Worm (Caenorhabditis elegans): ENCODE measurements around the gene srx-14.

srx-14 gene

ce11 chrIV:1127852-1128251 lies 14.3 kb upstream of the srx-14 start:
- TF ChIP-seq lim-6 (tag; optimal IDR thresholded peaks at IDR 0.05) (no peak), elt-2 (tag; optimal IDR thresholded peaks at IDR 0.05) (no peak), ama-1 (optimal IDR thresholded peaks at IDR 0.05) (no peak)

- TF ChIP-seq K02D7.2 (tag; optimal IDR thresholded peaks at IDR 0.05), result no peak
- no peak for TF ChIP-seq nhr-11 (tag; optimal IDR thresholded peaks at IDR 0.05)
- no peak for TF ChIP-seq pat-9 (tag; optimal IDR thresholded peaks at IDR 0.05)
- no peak for TF ChIP-seq F13H6.1 (tag; optimal IDR thresholded peaks at IDR 0.05)
- no peak for TF ChIP-seq npax-4 (tag; optimal IDR thresholded peaks at IDR 0.05)
- no peak for TF ChIP-seq ceh-6 (GFP tag; optimal IDR thresholded peaks at IDR 0.05)
- TF ChIP-seq ceh-45 (GFP tag; IDR thresholded peaks at IDR 0.05), result no peak
- no peak for TF ChIP-seq C38D4.7 (GFP tag; optimal IDR thresholded peaks at IDR 0.05)
- no peak for TF ChIP-seq T23F11.4 (GFP tag; optimal IDR thresholded peaks at IDR 0.05)
- no peak for TF ChIP-seq unc-86 (tag; optimal IDR thresholded peaks at IDR 0.05)
- TF ChIP-seq elt-4 (tag; optimal IDR thresholded peaks at IDR 0.05), result no peak
- no peak for TF ChIP-seq pha-2 (tag; optimal IDR thresholded peaks at IDR 0.05)
- TF ChIP-seq odd-2 (tag; optimal IDR thresholded peaks at IDR 0.05), result no peak
These were observed 13.0 kb upstream of the srx-14 start, which contains the start of gene perm-2 for ce11 chrIV:1126490-1126889. Gene perm-2 (plus strand): TSS chrIV:1126790.

- TF ChIP-seq unc-42 (tag; optimal IDR thresholded peaks at IDR 0.05) (no peak), sdc-2 (tag; optimal IDR thresholded peaks at IDR 0.05) (no peak), T23F11.4 (GFP tag; optimal IDR thresholded peaks at IDR 0.05) (no peak), ceh-34 (tag; optimal IDR thresholded peaks at IDR 0.05) (no peak), ceh-30 (tag; optimal IDR thresholded peaks at IDR 0.05) (no peak), ceh-9 (tag; optimal IDR thresholded peaks at IDR 0.05) (no peak), nhr-232 (tag; optimal IDR thresholded peaks at IDR 0.05) (no peak), pha-4 (tag; optimal IDR thresholded peaks at IDR 0.05) (no peak), K09A11.1 (tag; optimal IDR thresholded peaks at IDR 0.05; ENCODE audit: insufficient read depth) (no peak), madf-2 (tag; optimal IDR thresholded peaks at IDR 0.05) (no peak), fkh-10 (GFP tag; optimal IDR thresholded peaks at IDR 0.05) (no peak), lim-6 (tag; optimal IDR thresholded peaks at IDR 0.05) (no peak), zip-5 (tag; optimal IDR thresholded peaks at IDR 0.05) (no peak), hlh-30 (tag; optimal IDR thresholded peaks at IDR 0.05; ENCODE audit: insufficient read depth) (no peak), hlh-8 (tag; optimal IDR thresholded peaks at IDR 0.05) (no peak), nhr-11 (tag; optimal IDR thresholded peaks at IDR 0.05) (no peak), fax-1 (tag; optimal IDR thresholded peaks at IDR 0.05) (no peak), dmd-4 (tag; optimal IDR thresholded peaks at IDR 0.05; ENCODE audit: borderline replicate concordance) (no peak)
These were observed 11.2 kb upstream of the srx-14 start, which contains the start of gene perm-4 for ce11 chrIV:1124741-1125140. Gene perm-4 (minus strand): TSS chrIV:1125107.

ce11 chrIV:1123357-1123756 lies 9.8 kb upstream of the srx-14 start:
- TF ChIP-seq ceh-22 (tag; optimal IDR thresholded peaks at IDR 0.05) (no peak), hlh-8 (tag; optimal IDR thresholded peaks at IDR 0.05) (no peak), ceh-31 (tag; optimal IDR thresholded peaks at IDR 0.05) (no peak), ceh-30 (tag; optimal IDR thresholded peaks at IDR 0.05) (no peak), K02D7.2 (tag; optimal IDR thresholded peaks at IDR 0.05) (no peak), ref-2 (tag; optimal IDR thresholded peaks at IDR 0.05) (no peak), Y22D7AL.16 (tag; optimal IDR thresholded peaks at IDR 0.05) (no peak), tbx-2 (tag; optimal IDR thresholded peaks at IDR 0.05) (no peak), sdc-2 (tag; optimal IDR thresholded peaks at IDR 0.05) (no peak), fkh-6 (tag; optimal IDR thresholded peaks at IDR 0.05) (no peak), rnt-1 (tag; optimal IDR thresholded peaks at IDR 0.05) (no peak), unc-86 (tag; optimal IDR thresholded peaks at IDR 0.05) (no peak)

All from whole organism, late embryonic.